Worm (Caenorhabditis elegans) whole organism, late embryonic: Measurements from ENCODE around the gene C40H5.2.

Experiments used
- C08G9.2 ChIP-seq: sonication (generic microtip); optimal IDR thresholded peaks from 2 replicates; lab custom pipeline; 2016; ENCODE audit warnings: mild to moderate bottlenecking, missing genetic modification characterization, moderate library complexity, missing compliant biosample characterization
- F13H6.1 ChIP-seq: sonication (generic microtip); optimal IDR thresholded peaks from 2 replicates; lab custom pipeline; 2016; ENCODE audit warnings: missing genetic modification characterization, missing compliant biosample characterization
- K02D7.2 ChIP-seq: sonication (generic microtip); optimal IDR thresholded peaks from 2 replicates; lab custom pipeline; 2017; ENCODE audit warnings: mild to moderate bottlenecking, missing genetic modification characterization, missing compliant biosample characterization
- Y22D7AL.16 ChIP-seq: sonication (generic microtip); optimal IDR thresholded peaks from 2 replicates; lab custom pipeline; 2016; ENCODE audit warnings: missing genetic modification characterization, missing compliant biosample characterization
- ahr-1 ChIP-seq: sonication (generic microtip); optimal IDR thresholded peaks from 2 replicates; lab custom pipeline; 2016; ENCODE audit warnings: missing genetic modification characterization, missing compliant biosample characterization
- ceh-18 ChIP-seq: sonication (generic microtip); optimal IDR thresholded peaks from 2 replicates; lab custom pipeline; 2016; ENCODE audit warnings: missing genetic modification characterization, missing compliant biosample characterization
- ceh-2 ChIP-seq: sonication (generic microtip); optimal IDR thresholded peaks from 2 replicates; lab custom pipeline; 2016; ENCODE audit warnings: missing genotype, missing genetic modification characterization, missing compliant biosample characterization
- ceh-22 ChIP-seq: sonication (generic microtip); optimal IDR thresholded peaks from 2 replicates; lab custom pipeline; 2017; ENCODE audit warnings: missing biosample characterization, missing genetic modification characterization
- ceh-24 ChIP-seq: sonication (generic microtip); optimal IDR thresholded peaks from 2 replicates; lab custom pipeline; 2016; ENCODE audit warnings: mild to moderate bottlenecking, missing genetic modification characterization, missing compliant biosample characterization
- ceh-31 ChIP-seq: sonication (generic microtip); optimal IDR thresholded peaks from 2 replicates; lab custom pipeline; 2016; ENCODE audit warnings: missing genetic modification characterization, missing compliant biosample characterization
- ceh-34 ChIP-seq: sonication (generic microtip); optimal IDR thresholded peaks from 2 replicates; lab custom pipeline; 2016; ENCODE audit warnings: mild to moderate bottlenecking, missing genetic modification characterization, missing compliant biosample characterization
- che-1 ChIP-seq: sonication (generic microtip); optimal IDR thresholded peaks from 2 replicates; lab custom pipeline; 2016; ENCODE audit warnings: mild to moderate bottlenecking, missing genetic modification characterization, missing compliant biosample characterization
- dmd-4 ChIP-seq: sonication (generic microtip); optimal IDR thresholded peaks from 2 replicates; lab custom pipeline; 2016; ENCODE audit warnings: borderline replicate concordance, missing genetic modification characterization, missing compliant biosample characterization
- dve-1 ChIP-seq: sonication (generic microtip); optimal IDR thresholded peaks from 2 replicates; lab custom pipeline; 2017; ENCODE audit warnings: antibody characterized with exemption, mild to moderate bottlenecking, missing genetic modification characterization, missing compliant biosample characterization
- elt-2 ChIP-seq: sonication (generic microtip); optimal IDR thresholded peaks from 2 replicates; lab custom pipeline; 2016; ENCODE audit warnings: missing genetic modification reagents, missing genetic modification characterization, missing compliant biosample characterization
- elt-4 ChIP-seq: sonication (generic microtip); optimal IDR thresholded peaks from 2 replicates; lab custom pipeline; 2016; ENCODE audit warnings: missing genetic modification characterization, missing compliant biosample characterization
- ets-4 ChIP-seq: sonication (generic microtip); optimal IDR thresholded peaks from 2 replicates; lab custom pipeline; 2016; ENCODE audit warnings: missing genetic modification characterization, missing compliant biosample characterization
- fkh-10 ChIP-seq: fragments of 150-350 bp; optimal IDR thresholded peaks from 2 replicates; lab custom pipeline; 2014; ENCODE audit warnings: missing biosample characterization, missing genetic modification reagents, missing genetic modification characterization
- gmeb-2 ChIP-seq: sonication (generic microtip); optimal IDR thresholded peaks from 2 replicates; lab custom pipeline; 2016; ENCODE audit warnings: missing genetic modification characterization, inconsistent platforms, missing compliant biosample characterization
- hlh-13 ChIP-seq: fragments of 200-800 bp; sonication (Bioruptor generic); optimal IDR thresholded peaks from 2 replicates; lab custom pipeline; 2018; ENCODE audit warnings: mild to moderate bottlenecking, missing genetic modification characterization, missing compliant biosample characterization
- hlh-30 ChIP-seq: sonication (generic microtip); optimal IDR thresholded peaks from 2 replicates; lab custom pipeline; 2017; ENCODE audit warnings: antibody characterized with exemption, missing genetic modification characterization, missing compliant biosample characterization; ENCODE audit not compliant: insufficient read depth
- hlh-6 ChIP-seq: sonication (generic microtip); optimal IDR thresholded peaks from 2 replicates; lab custom pipeline; 2016; ENCODE audit warnings: missing genotype, missing genetic modification characterization, missing compliant biosample characterization
- hlh-8 ChIP-seq: sonication (generic microtip); optimal IDR thresholded peaks from 2 replicates; lab custom pipeline; 2016; ENCODE audit warnings: missing genotype, missing genetic modification characterization, missing compliant biosample characterization
- nfya-1 ChIP-seq: sonication (generic microtip); optimal IDR thresholded peaks from 2 replicates; lab custom pipeline; 2017; ENCODE audit warnings: missing genetic modification characterization, mild to moderate bottlenecking, missing compliant biosample characterization, antibody characterized with exemption, moderate library complexity
- npax-4 ChIP-seq: sonication (generic microtip); optimal IDR thresholded peaks from 2 replicates; lab custom pipeline; 2016; ENCODE audit warnings: missing genetic modification characterization, missing compliant biosample characterization
- pat-9 ChIP-seq: fragments of 200-800 bp; sonication (Bioruptor generic); optimal IDR thresholded peaks from 2 replicates; lab custom pipeline; 2018; ENCODE audit warnings: mild to moderate bottlenecking, missing genetic modification characterization, moderate library complexity, missing compliant biosample characterization
- pha-2 ChIP-seq: sonication (generic microtip); optimal IDR thresholded peaks from 2 replicates; lab custom pipeline; 2017; ENCODE audit warnings: mild to moderate bottlenecking, missing genetic modification characterization, missing compliant biosample characterization
- pqm-1 ChIP-seq: sonication (generic microtip); optimal IDR thresholded peaks from 2 replicates; lab custom pipeline; 2016; ENCODE audit warnings: missing genetic modification characterization, missing compliant biosample characterization
- rnt-1 ChIP-seq: sonication (generic microtip); optimal IDR thresholded peaks from 2 replicates; lab custom pipeline; 2016; ENCODE audit warnings: missing genetic modification characterization, missing compliant biosample characterization
- sdc-2 ChIP-seq: sonication (generic microtip); optimal IDR thresholded peaks from 2 replicates; lab custom pipeline; 2016; ENCODE audit warnings: missing genotype, missing genetic modification characterization, missing compliant biosample characterization
- sox-2 ChIP-seq: fragments of 200-800 bp; sonication (Bioruptor generic); IDR thresholded peaks from 2 replicates; pipeline ENCODE4 v1.3.6; 2022; ENCODE audit warnings: missing genetic modification reagents, missing genetic modification characterization, missing compliant biosample characterization
- sox-4 ChIP-seq: sonication (generic microtip); optimal IDR thresholded peaks from 2 replicates; lab custom pipeline; 2017; ENCODE audit warnings: mild to moderate bottlenecking, missing genetic modification characterization, inconsistent platforms, missing compliant biosample characterization
- syd-9 ChIP-seq: sonication (generic microtip); optimal IDR thresholded peaks from 2 replicates; lab custom pipeline; 2016; ENCODE audit warnings: mild to moderate bottlenecking, missing genetic modification characterization, moderate library complexity, missing compliant biosample characterization
- tbx-2 ChIP-seq: sonication (generic microtip); optimal IDR thresholded peaks from 2 replicates; lab custom pipeline; 2016; ENCODE audit warnings: missing genetic modification characterization, missing compliant biosample characterization
- tbx-7 ChIP-seq: sonication (generic microtip); optimal IDR thresholded peaks from 2 replicates; lab custom pipeline; 2016; ENCODE audit warnings: missing genotype, missing genetic modification characterization, missing compliant biosample characterization
- ttx-3 ChIP-seq: sonication (generic microtip); optimal IDR thresholded peaks from 2 replicates; lab custom pipeline; 2016; ENCODE audit warnings: missing genetic modification reagents, missing genetic modification characterization, missing compliant biosample characterization
- unc-42 ChIP-seq: sonication (generic microtip); optimal IDR thresholded peaks from 2 replicates; lab custom pipeline; 2016; ENCODE audit warnings: missing genotype, missing genetic modification characterization, missing compliant biosample characterization
- unc-55 ChIP-seq: sonication (generic microtip); optimal IDR thresholded peaks from 2 replicates; lab custom pipeline; 2017; ENCODE audit warnings: missing biosample characterization, missing genetic modification reagents, missing genetic modification characterization
- unc-86 ChIP-seq: sonication (generic microtip); optimal IDR thresholded peaks from 2 replicates; lab custom pipeline; 2016; ENCODE audit warnings: missing genetic modification characterization, missing compliant biosample characterization

C40H5.2 gene

ce11 chrX:11766432-11766831 is 20.6 kb downstream of the C40H5.2 start:
- TF ChIP-seq ttx-3 (tag; lab: Kevin White, UChicago) (peak; percentile 69), npax-4 (tag; lab: Kevin White, UChicago) (no peak)

- TF ChIP-seq tbx-7 (tag; lab: Kevin White, UChicago) (no peak), unc-42 (tag; lab: Kevin White, UChicago) (no peak), npax-4 (tag; lab: Kevin White, UChicago) (no peak), pha-2 (tag; lab: Kevin White, UChicago) (no peak), hlh-13 (GFP tag; lab: Kevin White, UChicago) (no peak), rnt-1 (tag; lab: Kevin White, UChicago) (no peak), elt-4 (tag; lab: Kevin White, UChicago) (no peak), hlh-8 (tag; lab: Kevin White, UChicago) (no peak), gmeb-2 (tag; lab: Kevin White, UChicago) (no peak), dve-1 (tag; lab: Kevin White, UChicago) (no peak), ceh-31 (tag; lab: Kevin White, UChicago) (no peak), ets-4 (no peak)
These were observed 23.4 kb downstream of the C40H5.2 start, which contains the start of gene ttx-3 for ce11 chrX:11769278-11769677. TSS of gene ttx-3 (minus strand) at chrX:11769378.

ce11 chrX:11784230-11784629 is 38.4 kb downstream of the C40H5.2 start, which contains the start of gene Y102F5A.1:
TSS of gene Y102F5A.1 (minus strand) at chrX:11784330.
- no peak for TF ChIP-seq sox-4 (tag; lab: Kevin White, UChicago)
- no peak for TF ChIP-seq ahr-1 (tag; lab: Kevin White, UChicago)
- no peak for TF ChIP-seq hlh-13 (GFP tag; lab: Kevin White, UChicago)
- no peak for TF ChIP-seq unc-86 (tag; lab: Kevin White, UChicago)
- no peak for TF ChIP-seq syd-9

- TF ChIP-seq hlh-8 (tag; lab: Kevin White, UChicago): no peak
- no peak for TF ChIP-seq K02D7.2
These were observed 44.7 kb downstream of the C40H5.2 start for ce11 chrX:11790600-11790999.

ce11 chrX:11791364-11792221 is 45.7 kb downstream of the C40H5.2 start:
- TF ChIP-seq unc-42 (tag; lab: Kevin White, UChicago) (peak; percentile 3), elt-2 (tag; lab: Kevin White, UChicago) (peak; percentile 13), pat-9 (tag; lab: Kevin White, UChicago) (no peak)
- TF ChIP-seq, all 69 proteins: peak for 2

DNA sequence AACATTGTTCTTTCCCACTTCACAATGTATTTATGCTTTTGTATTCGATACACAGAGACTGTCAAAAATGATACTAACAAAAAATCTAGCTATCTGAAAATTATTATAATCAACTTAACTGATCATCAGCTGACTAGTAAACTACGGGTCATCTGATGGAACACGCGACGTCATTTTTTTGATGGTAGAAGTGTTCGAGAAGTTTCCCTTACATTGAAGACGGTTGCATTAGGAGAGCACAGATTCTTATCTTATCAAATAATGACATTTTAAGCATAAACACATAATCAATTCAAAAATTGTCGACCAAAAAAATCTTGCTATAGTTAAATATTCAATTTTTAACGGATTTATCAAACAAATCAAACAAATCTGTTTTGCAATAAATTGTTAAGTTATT is 46.9 kb downstream of the C40H5.2 start:
- TF ChIP-seq sox-2 (GFP tag; lab: Robert Waterston, UW) (no peak), dmd-4 (tag; lab: Kevin White, UChicago) (no peak), C08G9.2 (no peak), ceh-22 (no peak), elt-2 (tag; lab: Kevin White, UChicago) (peak; percentile 48), fkh-10 (no peak), Y22D7AL.16 (tag; lab: Kevin White, UChicago) (no peak), ceh-18 (tag; lab: Kevin White, UChicago) (no peak), pqm-1 (tag; lab: Kevin White, UChicago) (no peak)

DNA sequence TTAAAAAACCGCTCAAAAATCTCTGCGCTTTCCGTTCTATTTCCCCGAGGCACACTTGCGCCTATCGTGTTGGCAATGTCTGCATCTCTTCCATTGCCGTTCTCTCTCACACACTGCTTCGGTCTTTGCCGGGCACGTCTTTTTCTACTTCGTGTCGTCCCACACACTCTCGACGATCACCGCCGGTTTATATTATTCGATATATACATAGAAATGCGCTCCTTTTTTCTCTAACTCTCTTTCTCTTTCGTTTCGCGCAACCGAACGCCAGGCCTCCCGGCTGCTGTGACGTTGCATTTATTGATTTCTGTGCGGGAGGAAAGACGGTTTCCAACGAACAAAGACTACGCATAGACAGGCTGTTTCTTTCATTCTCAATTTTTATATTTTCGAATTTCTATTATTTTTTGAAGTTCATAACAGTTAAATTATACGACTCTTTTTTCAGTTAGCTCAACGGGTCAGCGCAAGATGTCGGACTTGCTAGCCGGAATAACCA is 52.2 kb downstream of the C40H5.2 start, which contains the start of gene rsd-3:
rsd-3 (plus strand) TSS at position 449 of the 499 bp plus-strand sequence.
- TF ChIP-seq nfya-1: peak; percentile 63
- peak; percentile 44 for TF ChIP-seq ceh-2
- peak; percentile 24 for TF ChIP-seq F13H6.1 (tag; lab: Kevin White, UChicago)
- TF ChIP-seq hlh-30: peak; percentile 21
- TF ChIP-seq ceh-24: no peak
- peak; percentile 77 for TF ChIP-seq ceh-31 (tag; lab: Kevin White, UChicago)
- peak; percentile 6 for TF ChIP-seq unc-42 (tag; lab: Kevin White, UChicago)
- TF ChIP-seq unc-55 (GFP tag; lab: Kevin White, UChicago): peak; percentile 47
- TF ChIP-seq sdc-2: peak; percentile 81
- peak; percentile 26 for TF ChIP-seq elt-2 (tag; lab: Kevin White, UChicago)
- TF ChIP-seq che-1 (tag; lab: Kevin White, UChicago): no peak
- no peak for TF ChIP-seq hlh-6 (tag; lab: Kevin White, UChicago)
- TF ChIP-seq ceh-18 (tag; lab: Kevin White, UChicago): peak; percentile 21
- TF ChIP-seq ceh-34 (tag; lab: Kevin White, UChicago): peak; percentile 62
- TF ChIP-seq tbx-2 (tag; lab: Kevin White, UChicago): peak; percentile 83
